Fruit fly (Drosophila melanogaster): ENCODE data around the gene Lnk.

The Lnk gene

DNA sequence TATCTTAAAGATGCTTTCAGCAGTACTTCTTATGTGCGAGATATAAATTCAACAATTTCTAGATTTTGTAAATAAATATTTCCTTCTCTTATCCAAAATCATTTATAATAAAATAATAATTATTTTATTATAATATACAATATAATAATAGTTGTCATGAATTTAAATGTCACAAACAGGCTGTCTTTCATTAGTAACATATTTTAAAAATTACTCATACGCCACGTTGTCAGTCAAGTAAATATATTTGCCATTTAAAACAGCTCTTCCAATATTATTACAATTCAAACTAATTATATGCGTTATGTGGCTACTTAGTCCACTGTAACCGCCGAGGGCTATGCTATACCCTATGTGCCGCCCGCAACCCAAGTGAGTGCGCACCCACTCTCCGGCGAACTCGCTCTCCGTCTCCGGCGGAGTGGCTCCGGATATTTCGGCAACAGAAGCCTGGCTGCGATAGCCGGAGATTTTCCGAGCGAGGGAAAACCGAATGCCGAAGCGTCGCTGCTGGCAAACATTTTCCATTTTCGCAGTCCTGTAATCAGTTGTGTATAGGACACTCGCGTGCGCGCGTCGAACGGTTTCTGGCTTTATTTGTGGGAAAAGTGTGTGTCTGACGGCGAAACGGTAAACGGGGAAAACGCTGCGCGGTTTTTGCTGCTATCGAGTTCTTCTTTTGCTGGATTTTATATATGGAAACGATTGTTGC lies 32.6 kb upstream of the Lnk start, which contains the start of gene CG5890:
Gene CG5890 (plus strand): TSS at position 561 of the 712 bp plus-strand sequence.
- TF ChIP-seq OdsH (GFP tag; optimal IDR thresholded peaks at IDR 0.05) (no peak), CG32006 (GFP tag; optimal IDR thresholded peaks at IDR 0.05) (peak; percentile 57), CG6163 (GFP tag; IDR thresholded peaks at IDR 0.05) (no peak), Sox14 (GFP tag; optimal IDR thresholded peaks at IDR 0.05) (no peak), CG7368 (GFP tag; optimal IDR thresholded peaks at IDR 0.05) (no peak), ss (GFP tag; optimal IDR thresholded peaks at IDR 0.05) (peak in 1 of 2 experiments; percentile 29), svp (GFP tag) (no peak), CG6808 (GFP tag; optimal IDR thresholded peaks at IDR 0.05) (no peak), Eip78C (GFP tag) (peak; percentile 28), Hr4 (GFP tag; optimal IDR thresholded peaks at IDR 0.05) (no peak), fd59A (GFP tag; optimal IDR thresholded peaks at IDR 0.05) (no peak), pdm3 (GFP tag; optimal IDR thresholded peaks at IDR 0.05) (no peak), CG10631 (GFP tag; optimal IDR thresholded peaks at IDR 0.05) (no peak), Gug (GFP tag; IDR thresholded peaks at IDR 0.05) (no peak), Ets96B (tag; optimal IDR thresholded peaks at IDR 0.05) (no peak), CG10669 (GFP tag; optimal IDR thresholded peaks at IDR 0.05) (peak; percentile 11), CG31627 (GFP tag; optimal IDR thresholded peaks at IDR 0.05) (no peak), dac (GFP tag; optimal IDR thresholded peaks at IDR 0.05) (no peak)

DNA sequence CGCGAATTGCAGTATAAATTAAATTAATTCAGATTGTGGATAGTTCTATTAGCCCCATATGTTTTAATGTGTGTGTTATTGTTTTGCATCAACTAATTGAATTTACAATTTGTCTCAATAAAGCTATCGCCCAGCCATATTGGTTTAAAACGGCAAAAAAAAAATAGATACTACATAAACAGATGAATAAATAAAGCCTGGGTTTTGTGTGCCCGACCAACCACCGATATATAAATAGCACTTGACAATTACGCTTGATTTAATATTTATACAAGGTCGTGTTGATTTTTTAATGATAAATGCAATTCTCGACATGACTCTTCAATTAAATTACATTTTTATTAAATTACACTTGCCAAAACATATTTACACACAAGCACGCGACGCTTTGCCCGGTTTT lies 18.0 kb upstream of the Lnk start:
- no peak for TF ChIP-seq CG9139 (GFP tag; optimal IDR thresholded peaks at IDR 0.05)

DNA sequence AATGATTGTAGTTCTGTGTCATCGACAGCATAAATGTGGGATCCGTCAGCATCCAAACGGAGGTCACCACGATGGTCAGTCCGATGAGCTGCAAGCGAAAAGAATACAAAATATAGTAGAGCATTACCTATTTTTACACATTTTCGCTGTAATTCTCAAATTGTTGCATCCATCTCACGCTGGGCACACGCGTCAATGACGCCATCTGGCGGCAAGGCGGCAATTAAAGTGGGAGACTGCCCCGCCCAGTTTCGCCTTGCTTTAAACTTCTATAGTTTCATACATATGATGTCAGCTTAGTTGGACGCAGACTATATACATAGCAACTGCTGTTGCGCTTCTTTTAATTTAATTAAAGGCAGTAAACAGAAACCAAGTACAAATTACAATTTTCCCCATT lies 11.7 kb upstream of the Lnk start:
- no peak for TF ChIP-seq fkh (GFP tag; optimal IDR thresholded peaks at IDR 0.05)
- TF ChIP-seq Blimp-1 (GFP tag; optimal IDR thresholded peaks at IDR 0.05), result no peak
- TF ChIP-seq net (GFP tag; optimal IDR thresholded peaks at IDR 0.05), result no peak
- TF ChIP-seq Ets96B (tag; optimal IDR thresholded peaks at IDR 0.05), result no peak
- no peak for TF ChIP-seq svp (GFP tag)
- no peak for TF ChIP-seq CG3919 (GFP tag; optimal IDR thresholded peaks at IDR 0.05)
- no peak for TF ChIP-seq CG11762 (GFP tag; optimal IDR thresholded peaks at IDR 0.05; ENCODE audit: insufficient read depth)
- no peak for TF ChIP-seq Gug (GFP tag; IDR thresholded peaks at IDR 0.05)
- TF ChIP-seq CG6276 (GFP tag; optimal IDR thresholded peaks at IDR 0.05), result no peak
- TF ChIP-seq achi (GFP tag; optimal IDR thresholded peaks at IDR 0.05), result no peak

- TF ChIP-seq svp (GFP tag) (peak; percentile 93), CG8119 (GFP tag; IDR thresholded peaks at IDR 0.05) (peak; percentile 43; the same call in 1 of the 3 replicates), CG11762 (GFP tag; optimal IDR thresholded peaks at IDR 0.05; ENCODE audit: insufficient read depth) (no peak), Eip78C (GFP tag) (peak; percentile 31), pdm3 (GFP tag; optimal IDR thresholded peaks at IDR 0.05) (peak; percentile 22), CG31627 (GFP tag; optimal IDR thresholded peaks at IDR 0.05) (no peak), Hr4 (GFP tag; optimal IDR thresholded peaks at IDR 0.05) (peak; percentile 13)
Measured at dm6 chr3R:25877064-25877463, 11.3 kb upstream of the Lnk start.

- TF ChIP-seq esn (GFP tag; optimal IDR thresholded peaks at IDR 0.05) (peak; percentile 28), dsx (GFP tag; optimal IDR thresholded peaks at IDR 0.05; ENCODE audit: poor library complexity, severe bottlenecking) (peak; percentile 11), achi (GFP tag; optimal IDR thresholded peaks at IDR 0.05) (peak; percentile 48), cyc (GFP tag; optimal IDR thresholded peaks at IDR 0.05) (peak; percentile 3), lz (GFP tag; optimal IDR thresholded peaks at IDR 0.05) (no peak), CG9139 (GFP tag; optimal IDR thresholded peaks at IDR 0.05) (no peak), Hr38 (GFP tag; optimal IDR thresholded peaks at IDR 0.05) (no peak), CG16779 (tag; optimal IDR thresholded peaks at IDR 0.05) (no peak), OdsH (GFP tag; optimal IDR thresholded peaks at IDR 0.05) (peak; percentile 53), fkh (GFP tag; optimal IDR thresholded peaks at IDR 0.05) (no peak), eg (GFP tag; IDR thresholded peaks at IDR 0.05) (no peak; the same call in 2 of the 3 replicates), fd59A (GFP tag; optimal IDR thresholded peaks at IDR 0.05) (no peak), salr (GFP tag; optimal IDR thresholded peaks at IDR 0.05) (peak in 1 of 2 experiments; percentile 65), Ets96B (tag; optimal IDR thresholded peaks at IDR 0.05) (no peak), Hr39 (GFP tag; optimal IDR thresholded peaks at IDR 0.05) (peak; percentile 36), Smox (GFP tag; optimal IDR thresholded peaks at IDR 0.05) (peak; percentile 17), ss (GFP tag; optimal IDR thresholded peaks at IDR 0.05) (no peak), CG10631 (GFP tag; optimal IDR thresholded peaks at IDR 0.05) (no peak), CG6163 (GFP tag; IDR thresholded peaks at IDR 0.05) (no peak), CG8119 (GFP tag; IDR thresholded peaks at IDR 0.05) (peak; percentile 78; the same call in 2 of the 3 replicates), CG8319 (GFP tag; optimal IDR thresholded peaks at IDR 0.05) (no peak), Eip93F (GFP tag; optimal IDR thresholded peaks at IDR 0.05) (no peak), svp (GFP tag) (peak; percentile 68), fd85E (GFP tag; optimal IDR thresholded peaks at IDR 0.05) (no peak), spab (GFP tag; optimal IDR thresholded peaks at IDR 0.05) (no peak)
Measured at dm6 chr3R:25879324-25879766, 9.0 kb upstream of the Lnk start.
